Fruit fly (Drosophila melanogaster) whole organism, pupa: ENCODE data around the gene mub.

Experiments
- CG10348 ChIP-seq: fragments of 200-800 bp; sonication (Bioruptor generic); IDR thresholded peaks from 2 replicates; pipeline ENCODE4 v1.3.6; 2022; ENCODE audit warnings: missing biosample characterization, missing genetic modification characterization
- CG12605 ChIP-seq: fragments of 200-800 bp; sonication (Bioruptor generic); IDR thresholded peaks from 2 replicates; pipeline ENCODE4 v1.3.6; 2022; ENCODE audit warnings: missing biosample characterization, missing genetic modification characterization
- CG13204 ChIP-seq: fragments of 200-800 bp; sonication (Bioruptor generic); optimal IDR thresholded peaks from 2 replicates; lab custom pipeline; 2018; ENCODE audit warnings: missing biosample characterization, mild to moderate bottlenecking, missing genetic modification characterization, moderate library complexity
- CG14655 ChIP-seq: fragments of 200-800 bp; sonication (Bioruptor generic); optimal IDR thresholded peaks from 3 replicates; lab custom pipeline; 2017; ENCODE audit warnings: mild to moderate bottlenecking, missing biosample characterization, missing genetic modification reagents, missing genetic modification characterization
- CG15710 ChIP-seq: fragments of 200-800 bp; sonication (Bioruptor generic); optimal IDR thresholded peaks from 2 replicates; lab custom pipeline; 2018; ENCODE audit warnings: missing biosample characterization, mild to moderate bottlenecking, missing genetic modification characterization, moderate library complexity
- CG17806 ChIP-seq: fragments of 200-800 bp; sonication (Bioruptor generic); optimal IDR thresholded peaks from 2 replicates; lab custom pipeline; 2018; ENCODE audit warnings: missing biosample characterization, mild to moderate bottlenecking, missing genetic modification characterization, moderate library complexity
- CG32121 ChIP-seq: fragments of 200-800 bp; sonication (Bioruptor generic); IDR thresholded peaks from 2 replicates; pipeline ENCODE4 v1.3.6; 2022; ENCODE audit warnings: missing biosample characterization, missing genetic modification characterization
- CG34367 ChIP-seq: fragments of 200-800 bp; sonication (Bioruptor generic); optimal IDR thresholded peaks from 2 replicates; lab custom pipeline; 2018; ENCODE audit warnings: missing biosample characterization, mild to moderate bottlenecking, missing genetic modification characterization
- CG4496 ChIP-seq: fragments of 200-800 bp; sonication (Bioruptor generic); IDR thresholded peaks from 3 replicates; pipeline ENCODE4 v1.3.6; 2022; ENCODE audit warnings: missing biosample characterization, missing genetic modification characterization
- CG8159 ChIP-seq: fragments of 200-800 bp; sonication (Bioruptor generic); optimal IDR thresholded peaks from 3 replicates; lab custom pipeline; 2018; ENCODE audit warnings: missing biosample characterization, mild to moderate bottlenecking, missing genetic modification characterization, moderate library complexity
- CG8301 ChIP-seq: fragments of 200-800 bp; sonication (Bioruptor generic); optimal IDR thresholded peaks from 2 replicates; lab custom pipeline; 2018; ENCODE audit warnings: missing biosample characterization, mild to moderate bottlenecking, missing genetic modification characterization
- CG9948 ChIP-seq: fragments of 200-800 bp; sonication (Bioruptor generic); optimal IDR thresholded peaks from 2 replicates; lab custom pipeline; 2018; ENCODE audit warnings: missing biosample characterization, mild to moderate bottlenecking, missing genetic modification characterization, moderate library complexity
- D1 ChIP-seq: fragments of 200-800 bp; sonication (Bioruptor generic); optimal IDR thresholded peaks from 2 replicates; lab custom pipeline; 2018; ENCODE audit warnings: missing biosample characterization, mild to moderate bottlenecking, missing genetic modification characterization, moderate library complexity
- EcR ChIP-seq: fragments of 200-800 bp; sonication (Bioruptor generic); optimal IDR thresholded peaks from 3 replicates; lab custom pipeline; 2019; ENCODE audit warnings: missing biosample characterization, missing genetic modification characterization, mild to moderate bottlenecking, moderate library complexity, missing genetic modification reagents
- Ets98B ChIP-seq: fragments of 200-800 bp; sonication (Bioruptor generic); IDR thresholded peaks from 2 replicates; pipeline ENCODE4 v1.3.6; 2022; ENCODE audit warnings: missing biosample characterization, missing genetic modification characterization
- Pif1A ChIP-seq: fragments of 200-800 bp; sonication (Bioruptor generic); optimal IDR thresholded peaks from 3 replicates; lab custom pipeline; 2016; ENCODE audit warnings: missing biosample characterization, missing genetic modification characterization
- Pif1B ChIP-seq: fragments of 200-800 bp; sonication (Bioruptor generic); optimal IDR thresholded peaks from 3 replicates; lab custom pipeline; 2016; ENCODE audit warnings: missing biosample characterization, missing genetic modification characterization
- Snoo ChIP-seq: fragments of 200-800 bp; sonication (Bioruptor generic); optimal IDR thresholded peaks from 3 replicates; lab custom pipeline; 2017; ENCODE audit warnings: missing biosample characterization, mild to moderate bottlenecking, missing genetic modification characterization, inconsistent platforms
- fd96Ca ChIP-seq: fragments of 200-800 bp; sonication (Bioruptor generic); IDR thresholded peaks from 3 replicates; pipeline ENCODE4 v1.3.6; 2022; ENCODE audit warnings: missing biosample characterization, missing genetic modification characterization
- gl ChIP-seq: fragments of 200-800 bp; sonication (Bioruptor generic); optimal IDR thresholded peaks from 2 replicates; lab custom pipeline; 2018; ENCODE audit warnings: missing biosample characterization, mild to moderate bottlenecking, missing genetic modification characterization
- rn ChIP-seq: fragments of 200-800 bp; sonication (Bioruptor generic); IDR thresholded peaks from 2 replicates; pipeline ENCODE4 v1.3.6; 2022; ENCODE audit warnings: missing biosample characterization, missing genetic modification characterization

mub gene

DNA sequence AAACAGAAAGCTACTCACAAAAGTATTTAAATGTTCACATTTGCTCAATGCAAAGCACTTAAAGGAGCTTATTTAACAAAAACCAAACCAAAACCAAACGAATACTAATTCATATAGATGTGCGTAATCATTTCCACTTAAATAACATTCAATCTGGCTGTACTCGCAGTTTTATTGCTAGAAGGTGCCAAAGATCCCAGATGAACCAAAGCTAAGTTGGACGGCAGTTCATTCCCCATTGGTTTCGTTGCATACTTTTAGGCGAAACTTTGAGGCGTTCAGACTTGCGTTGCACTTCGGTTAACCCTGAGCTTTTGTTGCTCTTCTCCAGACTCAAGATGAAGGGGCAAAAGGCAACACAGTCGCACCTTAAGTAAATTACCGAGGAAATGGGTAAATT lies 85.6 kb downstream of the mub start:
- no peak for TF ChIP-seq Ets98B (GFP tag; lab: Robert Waterston, UW)
- no peak for TF ChIP-seq CG13204
- peak; percentile 28 for TF ChIP-seq EcR
- no peak for TF ChIP-seq Pif1B (GFP tag; lab: Kevin White, UChicago)
- TF ChIP-seq CG15710 (tag; lab: Kevin White, UChicago): no peak
- TF ChIP-seq CG8301 (tag; lab: Kevin White, UChicago): no peak
- TF ChIP-seq CG4496 (GFP tag; lab: Robert Waterston, UW): 0 out of 3 replicates have a peak, but pooled peaks have one; percentile 13
- no peak for TF ChIP-seq CG14655 (GFP tag; lab: Kevin White, UChicago)
- TF ChIP-seq CG17806 (tag; lab: Kevin White, UChicago): no peak

DNA sequence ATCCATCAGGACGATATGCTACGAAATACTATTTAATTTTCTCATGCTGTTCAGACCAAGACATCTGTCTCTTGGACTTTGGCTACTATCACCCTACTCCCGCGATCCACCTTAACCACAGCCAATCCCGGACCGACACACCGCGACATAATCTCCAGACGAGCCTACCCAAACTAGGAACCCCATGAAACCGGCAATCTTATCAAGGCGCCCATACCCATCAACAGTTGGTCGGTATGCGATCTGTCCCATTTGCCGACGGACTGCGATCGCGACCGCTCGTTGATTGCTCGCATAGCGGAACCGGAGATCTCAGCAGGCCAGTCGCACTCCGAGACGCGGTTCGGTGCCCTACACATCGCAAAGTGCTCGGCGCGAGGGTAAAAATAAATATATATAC lies 89.9 kb downstream of the mub start, which contains the start of gene SLC22A:
Gene SLC22A (plus strand): TSS at position 243 of the 400 bp plus-strand sequence.
- TF ChIP-seq CG9948 (tag; lab: Kevin White, UChicago) (peak; percentile 4), Pif1A (GFP tag; lab: Kevin White, UChicago) (no peak), CG17806 (tag; lab: Kevin White, UChicago) (peak; percentile 32), Ets98B (GFP tag; lab: Robert Waterston, UW) (peak; percentile 48; the same call in 1 of the 2 replicates), gl (tag; lab: Kevin White, UChicago) (peak; percentile 83), CG13204 (peak; percentile 85), CG34367 (peak; percentile 46), CG32121 (GFP tag; lab: Robert Waterston, UW) (peak; percentile 61), CG8159 (tag; lab: Kevin White, UChicago) (peak; percentile 40), D1 (no peak), fd96Ca (no peak), Pif1B (GFP tag; lab: Kevin White, UChicago) (peak; percentile 53), EcR (peak; percentile 90), CG14655 (GFP tag; lab: Kevin White, UChicago) (peak; percentile 51), CG10348 (GFP tag; lab: Robert Waterston, UW) (no peak), CG12605 (GFP tag; lab: Robert Waterston, UW) (no peak; the same call in 1 of the 2 replicates), rn (GFP tag; lab: Robert Waterston, UW) (no peak), CG4496 (GFP tag; lab: Robert Waterston, UW) (peak; percentile 58; the same call in 2 of the 3 replicates), Snoo (tag; lab: Kevin White, UChicago) (peak; percentile 0), CG8301 (tag; lab: Kevin White, UChicago) (peak; percentile 32), CG15710 (tag; lab: Kevin White, UChicago) (peak; percentile 29)

DNA sequence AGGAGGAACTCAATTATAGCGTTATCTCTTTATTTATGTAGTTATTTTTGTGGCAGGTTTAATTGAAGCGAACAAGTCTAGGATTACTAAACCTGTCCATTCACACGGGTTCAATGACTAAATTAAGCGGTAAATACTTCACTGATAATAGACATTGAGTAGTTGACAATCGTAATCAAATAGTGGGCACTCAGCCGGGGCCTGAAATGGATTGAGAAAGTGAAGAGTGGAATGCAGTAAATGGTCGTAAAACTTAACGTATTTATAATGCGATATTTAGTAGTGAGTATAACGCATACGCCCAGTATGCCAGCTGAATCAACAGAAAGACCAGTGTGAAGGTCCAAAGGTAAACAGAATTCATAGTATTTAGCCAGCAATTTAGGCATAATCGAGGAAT lies 91.6 kb downstream of the mub start:
- no peak for TF ChIP-seq CG12605 (GFP tag; lab: Robert Waterston, UW)
- TF ChIP-seq fd96Ca: no peak
- TF ChIP-seq rn (GFP tag; lab: Robert Waterston, UW): no peak

DNA sequence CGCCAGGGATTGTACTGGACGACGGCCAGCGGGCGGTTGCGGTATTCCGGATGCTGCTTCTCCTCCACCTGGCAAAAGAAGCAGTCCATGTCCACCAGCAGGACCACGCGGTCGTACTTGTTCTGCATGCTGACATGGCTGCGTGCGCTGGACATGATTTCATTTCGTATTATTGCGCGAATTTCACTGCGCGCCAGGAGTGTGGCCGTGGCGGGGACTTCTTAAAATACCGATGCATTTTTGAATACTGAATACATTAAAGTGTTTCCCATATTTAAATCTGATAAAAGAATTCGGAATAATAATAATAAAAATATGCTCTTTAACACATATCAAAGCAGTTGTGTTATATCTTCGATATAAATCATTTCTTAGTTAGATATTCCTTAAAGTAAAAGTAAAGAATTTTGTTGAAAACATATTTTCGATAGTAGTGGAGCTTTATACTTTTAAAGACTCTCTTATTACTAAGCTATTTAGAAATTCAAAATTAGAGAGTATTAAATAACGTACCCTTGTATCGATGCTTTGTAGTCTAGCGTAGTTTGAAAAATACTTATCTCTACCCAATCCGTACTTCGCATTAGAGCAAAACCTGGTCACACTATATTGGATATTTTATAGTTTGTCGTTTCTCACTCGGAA lies 97.1 kb downstream of the mub start, which contains the start of the genes PolH and CG14562:
Gene PolH (minus strand): TSS at position 198 of the 645 bp plus-strand sequence.
Gene CG14562 (plus strand): TSS at position 607 of the 645 bp plus-strand sequence.
- TF ChIP-seq fd96Ca: no peak
- no peak for TF ChIP-seq EcR
- TF ChIP-seq CG8301 (tag; lab: Kevin White, UChicago): no peak
- TF ChIP-seq CG14655 (GFP tag; lab: Kevin White, UChicago): no peak
- TF ChIP-seq rn (GFP tag; lab: Robert Waterston, UW): no peak
- no peak for TF ChIP-seq CG34367
- no peak for TF ChIP-seq Pif1B (GFP tag; lab: Kevin White, UChicago)
- TF ChIP-seq CG10348 (GFP tag; lab: Robert Waterston, UW): no peak
- no peak for TF ChIP-seq CG32121 (GFP tag; lab: Robert Waterston, UW)
- TF ChIP-seq D1: no peak
- no peak for TF ChIP-seq CG13204
- TF ChIP-seq CG4496 (GFP tag; lab: Robert Waterston, UW): no peak
- no peak for TF ChIP-seq Ets98B (GFP tag; lab: Robert Waterston, UW)
- no peak for TF ChIP-seq Pif1A (GFP tag; lab: Kevin White, UChicago)
- TF ChIP-seq gl (tag; lab: Kevin White, UChicago): no peak
- TF ChIP-seq CG9948 (tag; lab: Kevin White, UChicago): no peak
- TF ChIP-seq CG15710 (tag; lab: Kevin White, UChicago): no peak
- TF ChIP-seq CG17806 (tag; lab: Kevin White, UChicago): no peak
- TF ChIP-seq CG12605 (GFP tag; lab: Robert Waterston, UW): no peak

DNA sequence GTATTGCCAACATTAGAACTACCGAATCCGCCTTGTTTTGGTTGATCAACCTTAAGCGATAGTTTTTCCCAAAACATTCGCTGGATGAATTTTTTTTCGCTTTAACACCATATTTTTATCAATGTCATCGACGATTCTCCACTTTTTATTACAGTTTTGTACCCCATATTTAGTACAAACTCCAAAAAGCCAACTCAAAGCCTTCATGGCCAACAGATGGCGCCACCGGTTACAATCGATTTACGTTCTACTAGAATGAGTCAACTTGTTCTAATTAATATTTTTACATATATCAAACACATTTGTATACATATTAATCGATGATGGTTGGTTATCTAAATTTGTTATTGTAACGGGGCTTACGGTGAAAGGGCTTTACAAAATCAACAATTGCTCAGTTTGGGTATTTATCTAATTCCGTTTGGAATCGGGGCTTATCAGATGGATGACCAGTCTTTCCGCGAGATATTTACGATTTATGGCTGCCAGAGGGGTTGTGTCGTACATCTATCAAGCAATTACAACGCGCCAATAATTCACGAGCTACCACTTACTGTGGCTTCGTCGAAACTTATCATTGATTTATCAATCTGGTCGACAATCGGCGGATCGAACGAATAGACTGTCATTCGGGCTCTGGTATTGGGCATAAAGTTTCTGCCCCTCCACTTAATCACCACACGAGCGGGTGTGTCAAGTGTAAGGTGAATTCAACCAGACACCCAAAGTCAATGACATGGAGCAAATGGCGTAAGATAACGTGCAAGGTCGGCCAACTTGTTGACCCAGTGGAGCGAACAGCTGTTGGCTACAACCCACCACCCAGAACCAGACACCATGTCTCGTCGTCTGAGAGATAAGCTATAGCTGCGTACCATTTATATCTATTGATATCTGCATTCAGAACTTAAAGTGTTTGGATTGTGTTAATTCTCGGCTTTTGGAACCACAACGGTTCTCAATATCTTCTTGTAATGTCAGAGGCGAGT lies 108.7 kb downstream of the mub start:
- no peak for TF ChIP-seq CG14655 (GFP tag; lab: Kevin White, UChicago)
- no peak for TF ChIP-seq D1
- TF ChIP-seq fd96Ca: no peak
- TF ChIP-seq Snoo (tag; lab: Kevin White, UChicago): no peak
- TF ChIP-seq CG17806 (tag; lab: Kevin White, UChicago): no peak
- no peak for TF ChIP-seq CG10348 (GFP tag; lab: Robert Waterston, UW)
- no peak for TF ChIP-seq CG15710 (tag; lab: Kevin White, UChicago)
- no peak for TF ChIP-seq CG8159 (tag; lab: Kevin White, UChicago)
- TF ChIP-seq Pif1B (GFP tag; lab: Kevin White, UChicago): no peak
- no peak for TF ChIP-seq CG13204
- TF ChIP-seq CG9948 (tag; lab: Kevin White, UChicago): no peak
- TF ChIP-seq CG4496 (GFP tag; lab: Robert Waterston, UW): no peak
- TF ChIP-seq Ets98B (GFP tag; lab: Robert Waterston, UW): no peak
